In the genomic region with DNA sequence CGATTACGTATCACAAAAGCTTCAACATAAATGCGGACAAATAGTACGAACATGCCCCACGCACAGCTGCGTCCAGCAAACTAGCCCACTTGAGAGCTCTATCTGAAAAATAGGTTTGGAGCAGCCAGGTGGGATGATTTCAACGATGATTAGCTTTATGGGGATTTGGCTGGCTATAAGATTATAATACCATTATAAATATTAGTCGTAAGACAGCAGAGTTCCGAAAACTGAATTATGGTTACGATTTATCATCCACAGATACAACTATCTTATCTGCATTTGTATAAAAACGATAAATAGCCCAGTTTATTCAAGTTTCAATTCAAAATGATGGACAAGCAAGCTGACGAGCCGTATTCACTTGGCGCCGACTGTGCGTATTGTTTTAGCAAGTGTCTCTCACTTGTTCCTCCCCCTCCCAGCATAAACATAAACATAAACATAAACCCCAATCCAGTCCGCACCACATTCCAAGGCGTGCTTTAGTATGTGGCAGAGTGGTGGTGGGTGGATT, we compare ENCODE assay signal across 1 fruit fly cellular context.
TF ChIP-seq lines count a peak whose summit lies in the region.

No protein-coding gene starts in this region.

TF ChIP-seq in whole organism, embryonic, 481 proteins besides CTCF, POLR2A, EP300 and RAD21 (continued from another document and continues in another):
- TF ChIP-seq Nf-YB (GFP tag; optimal IDR thresholded peaks at IDR 0.05; lab: Kevin White, UChicago) (peak; percentile 49), tin (GFP tag; optimal IDR thresholded peaks at IDR 0.05; lab: Kevin White, UChicago) (peak; percentile 52), CG6791 (GFP tag; IDR thresholded peaks at IDR 0.05; lab: Robert Waterston, UW; ENCODE audit: partially characterized antibody) (no peak), fd3F (GFP tag; optimal IDR thresholded peaks at IDR 0.05; lab: Kevin White, UChicago) (peak; percentile 59), CG17829 (tag; optimal IDR thresholded peaks at IDR 0.05; lab: Kevin White, UChicago) (peak; percentile 71), MTF-1 (GFP tag; optimal IDR thresholded peaks at IDR 0.05; lab: Kevin White, UChicago; ENCODE audit: borderline replicate concordance) (no peak), Gsc (GFP tag; IDR thresholded peaks at IDR 0.05; lab: Robert Waterston, UW) (no peak), Hmr (GFP tag; optimal IDR thresholded peaks at IDR 0.05; lab: Kevin White, UChicago) (peak; percentile 88), Hr3 (GFP tag; optimal IDR thresholded peaks at IDR 0.05; lab: Kevin White, UChicago) (peak; percentile 48), jumu (GFP tag; optimal IDR thresholded peaks at IDR 0.05; lab: Kevin White, UChicago) (no peak), CG9797 (GFP tag; optimal IDR thresholded peaks at IDR 0.05; lab: Kevin White, UChicago) (no peak), YL-1 (GFP tag; optimal IDR thresholded peaks at IDR 0.05; lab: Kevin White, UChicago) (peak; percentile 43), hth (optimal IDR thresholded peaks at IDR 0.05; lab: Kevin White, UChicago) (no peak), tna (GFP tag; IDR thresholded peaks at IDR 0.05; lab: Robert Waterston, UW; ENCODE audit: partially characterized antibody) (no peak), lbe (GFP tag; optimal IDR thresholded peaks at IDR 0.05; lab: Kevin White, UChicago) (no peak), CG1024 (GFP tag; IDR thresholded peaks at IDR 0.05; lab: Robert Waterston, UW) (no peak), bsh (GFP tag; optimal IDR thresholded peaks at IDR 0.05; lab: Kevin White, UChicago) (peak in 1 of 2 experiments; percentile 60), CG17328 (GFP tag; IDR thresholded peaks at IDR 0.05; lab: Robert Waterston, UW) (no peak), row (GFP tag; IDR thresholded peaks at IDR 0.05; lab: Robert Waterston, UW) (peak; percentile 76), CG6272 (GFP tag; IDR thresholded peaks at IDR 0.05; lab: Robert Waterston, UW) (peak; percentile 33; the same call in 1 of the 2 replicates), CG2875 (GFP tag; optimal IDR thresholded peaks at IDR 0.05; lab: Kevin White, UChicago) (peak; percentile 37), cad (GFP tag; optimal IDR thresholded peaks at IDR 0.05; lab: Kevin White, UChicago) (no peak), Oaz (GFP tag; IDR thresholded peaks at IDR 0.05; lab: Robert Waterston, UW) (no peak), sens (GFP tag; lab: Kevin White, UChicago) (peak; percentile 91), CG11456 (GFP tag; IDR thresholded peaks at IDR 0.05; lab: Robert Waterston, UW) (peak; percentile 71; the same call in 1 of the 3 replicates), CG30431 (GFP tag; optimal IDR thresholded peaks at IDR 0.05; lab: Kevin White, UChicago) (peak; percentile 32), CG8944 (GFP tag; optimal IDR thresholded peaks at IDR 0.05; lab: Kevin White, UChicago) (no peak), nom (GFP tag; optimal IDR thresholded peaks at IDR 0.05; lab: Kevin White, UChicago) (no peak), vfl (GFP tag; optimal IDR thresholded peaks at IDR 0.05; lab: Kevin White, UChicago) (peak; percentile 30), CG8478 (optimal IDR thresholded peaks at IDR 0.05; lab: Kevin White, UChicago) (no peak), Aef1 (GFP tag; IDR thresholded peaks at IDR 0.05; lab: Robert Waterston, UW) (peak; percentile 50; the same call in 2 of the 3 replicates), unpg (GFP tag; optimal IDR thresholded peaks at IDR 0.05; lab: Kevin White, UChicago) (peak; percentile 75), chn (GFP tag; optimal IDR thresholded peaks at IDR 0.05; lab: Kevin White, UChicago) (peak; percentile 58), scrt (GFP tag; optimal IDR thresholded peaks at IDR 0.05; lab: Kevin White, UChicago) (peak; percentile 80), zfh2 (GFP tag; optimal IDR thresholded peaks at IDR 0.05; lab: Kevin White, UChicago) (peak; percentile 37), slp2 (GFP tag; optimal IDR thresholded peaks at IDR 0.05; lab: Kevin White, UChicago) (peak; percentile 31), CG4404 (GFP tag; IDR thresholded peaks at IDR 0.05; lab: Robert Waterston, UW) (0 out of 2 replicates have a peak, but pooled peaks have one; percentile 12), CG6175 (GFP tag; IDR thresholded peaks at IDR 0.05; lab: Robert Waterston, UW) (peak; percentile 45; the same call in 1 of the 3 replicates), Sox102F (GFP tag; optimal IDR thresholded peaks at IDR 0.05; lab: Kevin White, UChicago) (peak; percentile 76), Lpt (GFP tag; optimal IDR thresholded peaks at IDR 0.05; lab: Kevin White, UChicago) (no peak), B-H2 (GFP tag; optimal IDR thresholded peaks at IDR 0.05; lab: Kevin White, UChicago) (peak; percentile 51), fd96Cb (tag; optimal IDR thresholded peaks at IDR 0.05; lab: Kevin White, UChicago) (peak; percentile 69), D (optimal IDR thresholded peaks at IDR 0.05; lab: Kevin White, UChicago) (no peak), D (GFP tag; optimal IDR thresholded peaks at IDR 0.05; lab: Kevin White, UChicago) (peak; percentile 74), dpn (GFP tag; optimal IDR thresholded peaks at IDR 0.05; lab: Kevin White, UChicago) (peak; percentile 42 to 63), CG11085 (GFP tag; IDR thresholded peaks at IDR 0.05; lab: Robert Waterston, UW) (0 out of 2 replicates have a peak, but pooled peaks have one; percentile 25), Nf-YA (GFP tag; IDR thresholded peaks at IDR 0.05; lab: Robert Waterston, UW) (peak; percentile 48; the same call in 1 of the 2 replicates), seq (GFP tag; IDR thresholded peaks at IDR 0.05; lab: Robert Waterston, UW) (peak; percentile 82), NC2α (GFP tag; optimal IDR thresholded peaks at IDR 0.05; lab: Kevin White, UChicago) (no peak), GATAe (GFP tag; conservative IDR thresholded peaks at IDR 0.05; lab: Robert Waterston, UW) (no peak), CG9437 (GFP tag; optimal IDR thresholded peaks at IDR 0.05; lab: Kevin White, UChicago) (peak; percentile 80), CG13123 (GFP tag; optimal IDR thresholded peaks at IDR 0.05; lab: Kevin White, UChicago) (no peak), Ets97D (GFP tag; optimal IDR thresholded peaks at IDR 0.05; lab: Kevin White, UChicago) (peak; percentile 12), Dip2 (GFP tag; IDR thresholded peaks at IDR 0.05; lab: Robert Waterston, UW) (no peak), Bdp1 (GFP tag; optimal IDR thresholded peaks at IDR 0.05; lab: Kevin White, UChicago) (peak; percentile 33), CG4617 (GFP tag; optimal IDR thresholded peaks at IDR 0.05; lab: Kevin White, UChicago; ENCODE audit: borderline replicate concordance) (no peak), CG6765 (GFP tag; optimal IDR thresholded peaks at IDR 0.05; lab: Kevin White, UChicago) (peak; percentile 76), dan (GFP tag; IDR thresholded peaks at IDR 0.05; lab: Robert Waterston, UW) (no peak), fru (optimal IDR thresholded peaks at IDR 0.05; lab: Kevin White, UChicago) (no peak), chif (GFP tag; optimal IDR thresholded peaks at IDR 0.05; lab: Kevin White, UChicago) (peak; percentile 22 to 52), HLHmδ (GFP tag; optimal IDR thresholded peaks at IDR 0.05; lab: Kevin White, UChicago) (no peak), Stat92E (GFP tag; optimal IDR thresholded peaks at IDR 0.05; lab: Kevin White, UChicago) (no peak), kay (GFP tag; optimal IDR thresholded peaks at IDR 0.05; lab: Kevin White, UChicago) (no peak), CG11504 (tag; optimal IDR thresholded peaks at IDR 0.05; lab: Kevin White, UChicago) (peak; percentile 86), TFAM (GFP tag; optimal IDR thresholded peaks at IDR 0.05; lab: Kevin White, UChicago) (no peak), peb (GFP tag; IDR thresholded peaks at IDR 0.05; lab: Robert Waterston, UW) (0 out of 2 replicates have a peak, but pooled peaks have one; percentile 15), Bteb2 (GFP tag; optimal IDR thresholded peaks at IDR 0.05; lab: Kevin White, UChicago) (peak; percentile 43), amos (GFP tag; IDR thresholded peaks at IDR 0.05; lab: Robert Waterston, UW; ENCODE audit: partially characterized antibody) (no peak), ash1 (GFP tag; optimal IDR thresholded peaks at IDR 0.05; lab: Kevin White, UChicago) (no peak), Tbp (GFP tag; optimal IDR thresholded peaks at IDR 0.05; lab: Kevin White, UChicago) (no peak), CG10366 (GFP tag; IDR thresholded peaks at IDR 0.05; lab: Robert Waterston, UW) (no peak; the same call in 1 of the 2 replicates), cg (GFP tag; optimal IDR thresholded peaks at IDR 0.05; lab: Kevin White, UChicago) (no peak), CG32772 (GFP tag; IDR thresholded peaks at IDR 0.05; lab: Robert Waterston, UW) (no peak; the same call in 1 of the 2 replicates), cato (GFP tag; optimal IDR thresholded peaks at IDR 0.05; lab: Kevin White, UChicago; ENCODE audit: borderline replicate concordance) (peak; percentile 42), CG31365 (tag; optimal IDR thresholded peaks at IDR 0.05; lab: Kevin White, UChicago) (peak; percentile 51), CG3065 (GFP tag; optimal IDR thresholded peaks at IDR 0.05; lab: Kevin White, UChicago) (no peak), ac (GFP tag; optimal IDR thresholded peaks at IDR 0.05; lab: Kevin White, UChicago) (no peak), CG10431 (GFP tag; optimal IDR thresholded peaks at IDR 0.05; lab: Kevin White, UChicago) (no peak), Pdp1 (GFP tag; optimal IDR thresholded peaks at IDR 0.05; lab: Kevin White, UChicago) (peak; percentile 47 to 56), tll (GFP tag; optimal IDR thresholded peaks at IDR 0.05; lab: Kevin White, UChicago) (no peak), CG12942 (GFP tag; optimal IDR thresholded peaks at IDR 0.05; lab: Kevin White, UChicago) (peak; percentile 35), ham (GFP tag; IDR thresholded peaks at IDR 0.05; lab: Robert Waterston, UW) (no peak), Trl (optimal IDR thresholded peaks at IDR 0.05; lab: Kevin White, UChicago) (no peak), Trl (GFP tag; optimal IDR thresholded peaks at IDR 0.05; lab: Kevin White, UChicago) (no peak), az2 (GFP tag; optimal IDR thresholded peaks at IDR 0.05; lab: Kevin White, UChicago) (peak; percentile 49), HLH4C (GFP tag; IDR thresholded peaks at IDR 0.05; lab: Robert Waterston, UW; ENCODE audit: partially characterized antibody) (no peak), Mrtf (GFP tag; IDR thresholded peaks at IDR 0.05; lab: Robert Waterston, UW) (peak; percentile 46; the same call in 1 of the 3 replicates), CG15514 (GFP tag; optimal IDR thresholded peaks at IDR 0.05; lab: Kevin White, UChicago) (peak; percentile 72), Hmx (GFP tag; optimal IDR thresholded peaks at IDR 0.05; lab: Kevin White, UChicago) (no peak), ttk (GFP tag; IDR thresholded peaks at IDR 0.05; lab: Robert Waterston, UW) (peak; percentile 43; the same call in 1 of the 2 replicates), Six4 (GFP tag; optimal IDR thresholded peaks at IDR 0.05; lab: Kevin White, UChicago) (peak; percentile 46), CG16779 (GFP tag; IDR thresholded peaks at IDR 0.05; lab: Robert Waterston, UW) (no peak), Taf1 (GFP tag; IDR thresholded peaks at IDR 0.05; lab: Robert Waterston, UW) (no peak), pita (GFP tag; optimal IDR thresholded peaks at IDR 0.05; lab: Kevin White, UChicago) (no peak), psq (GFP tag; optimal IDR thresholded peaks at IDR 0.05; lab: Kevin White, UChicago) (no peak), chinmo (GFP tag; IDR thresholded peaks at IDR 0.05; lab: Robert Waterston, UW; ENCODE audit: partially characterized antibody) (no peak), B-H1 (GFP tag; IDR thresholded peaks at IDR 0.05; lab: Robert Waterston, UW) (peak; percentile 39; the same call in 1 of the 3 replicates), twi (tag; optimal IDR thresholded peaks at IDR 0.05; lab: Kevin White, UChicago) (peak; percentile 23), CG2116 (GFP tag; optimal IDR thresholded peaks at IDR 0.05; lab: Kevin White, UChicago) (peak; percentile 19), CG14965 (GFP tag; optimal IDR thresholded peaks at IDR 0.05; lab: Kevin White, UChicago; ENCODE audit: borderline replicate concordance) (no peak), Antp (GFP tag; optimal IDR thresholded peaks at IDR 0.05; lab: Kevin White, UChicago) (peak; percentile 45), mld (GFP tag; IDR thresholded peaks at IDR 0.05; lab: Robert Waterston, UW; ENCODE audit: partially characterized antibody) (no peak), sr (GFP tag; IDR thresholded peaks at IDR 0.05; lab: Robert Waterston, UW) (peak; percentile 15; the same call in 1 of the 3 replicates), Lim3 (GFP tag; IDR thresholded peaks at IDR 0.05; lab: Robert Waterston, UW) (no peak), kah (GFP tag; optimal IDR thresholded peaks at IDR 0.05; lab: Kevin White, UChicago) (peak; percentile 42), so (GFP tag; IDR thresholded peaks at IDR 0.05; lab: Robert Waterston, UW) (peak; percentile 79; the same call in 2 of the 3 replicates), lola (GFP tag; optimal IDR thresholded peaks at IDR 0.05; lab: Kevin White, UChicago) (peak in 1 of 3 experiments; percentile 25), Nf-YC (tag; optimal IDR thresholded peaks at IDR 0.05; lab: Kevin White, UChicago) (peak; percentile 73), CG17359 (tag; optimal IDR thresholded peaks at IDR 0.05; lab: Kevin White, UChicago) (peak; percentile 75), org-1 (GFP tag; optimal IDR thresholded peaks at IDR 0.05; lab: Kevin White, UChicago) (peak; percentile 79), Myb (GFP tag; optimal IDR thresholded peaks at IDR 0.05; lab: Kevin White, UChicago) (no peak), CG9727 (GFP tag; optimal IDR thresholded peaks at IDR 0.05; lab: Kevin White, UChicago) (peak; percentile 81), exex (tag; optimal IDR thresholded peaks at IDR 0.05; lab: Kevin White, UChicago) (peak; percentile 87), CG3995 (GFP tag; optimal IDR thresholded peaks at IDR 0.05; lab: Kevin White, UChicago) (no peak), ab (GFP tag; optimal IDR thresholded peaks at IDR 0.05; lab: Kevin White, UChicago) (no peak), CG3281 (GFP tag; optimal IDR thresholded peaks at IDR 0.05; lab: Kevin White, UChicago) (peak; percentile 91), Atf6 (GFP tag; IDR thresholded peaks at IDR 0.05; lab: Robert Waterston, UW) (peak; percentile 84), dati (GFP tag; IDR thresholded peaks at IDR 0.05; lab: Robert Waterston, UW) (no peak), CG3163 (GFP tag; optimal IDR thresholded peaks at IDR 0.05; lab: Kevin White, UChicago) (no peak), z (GFP tag; IDR thresholded peaks at IDR 0.05; lab: Robert Waterston, UW) (no peak), wek (GFP tag; optimal IDR thresholded peaks at IDR 0.05; lab: Kevin White, UChicago) (peak; percentile 20), ewg (GFP tag; optimal IDR thresholded peaks at IDR 0.05; lab: Kevin White, UChicago) (peak; percentile 32), Dek (tag; optimal IDR thresholded peaks at IDR 0.05; lab: Kevin White, UChicago) (peak; percentile 51), Abd-B (GFP tag; optimal IDR thresholded peaks at IDR 0.05; lab: Kevin White, UChicago) (peak; percentile 66)
